Worm (Caenorhabditis elegans) whole organism, L4/young adult: ENCODE results near the gene cysl-4.

Source experiments
- W03F9.2 ChIP-seq: fragments of 150-350 bp; optimal IDR thresholded peaks from 2 replicates; lab custom pipeline; 2014; ENCODE audit warnings: missing biosample characterization, missing genetic modification characterization
- dao-5 ChIP-seq: sonication (generic microtip); optimal IDR thresholded peaks from 2 replicates; lab custom pipeline; 2016; ENCODE audit warnings: missing genotype, missing genetic modification characterization, moderate library complexity, missing compliant biosample characterization
- him-1 ChIP-seq: sonication (generic microtip); optimal IDR thresholded peaks from 2 replicates; lab custom pipeline; 2016; ENCODE audit warnings: missing genotype, missing genetic modification reagents, missing genetic modification characterization, missing compliant biosample characterization

cysl-4 gene

DNA sequence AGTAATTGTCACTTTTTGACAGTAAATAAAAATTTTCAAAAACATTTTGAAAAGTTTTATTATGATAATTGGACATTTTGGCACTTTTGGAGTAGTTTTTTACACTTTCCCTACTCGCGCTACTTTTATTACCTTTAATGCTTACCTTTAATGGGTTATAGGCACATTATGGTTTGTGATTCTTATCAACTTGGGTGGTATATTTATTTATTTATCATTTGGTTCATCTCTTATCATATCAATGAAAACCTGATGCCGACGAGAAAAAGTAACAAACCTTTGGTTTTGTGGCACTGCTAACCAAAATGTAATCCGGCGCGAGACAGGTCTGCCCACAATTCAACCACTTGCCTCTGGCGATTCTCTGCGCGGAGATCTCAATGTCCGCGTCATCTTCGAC is 6.4 kb upstream of the cysl-4 start:
- TF ChIP-seq W03F9.2 (tag; lab: Kevin White, UChicago): no peak
- no peak for TF ChIP-seq dao-5 (tag; lab: Kevin White, UChicago)
- TF ChIP-seq him-1 (tag; lab: Kevin White, UChicago): no peak

- TF ChIP-seq him-1 (tag; lab: Kevin White, UChicago) (no peak), W03F9.2 (tag; lab: Kevin White, UChicago) (no peak), dao-5 (tag; lab: Kevin White, UChicago) (no peak)
Measured at ce11 chrV:1999531-2000094, 5.1 kb upstream of the cysl-4 start, which contains the start of gene alh-5. TSS of gene alh-5 (minus strand) at chrV:1999581.

ce11 chrV:2004229-2004628 is 530 bp upstream of the cysl-4 start, which contains the start of gene clec-206:
TSS of gene clec-206 (minus strand) at chrV:2004329.
- TF ChIP-seq W03F9.2 (tag; lab: Kevin White, UChicago) (no peak), him-1 (tag; lab: Kevin White, UChicago) (no peak), dao-5 (tag; lab: Kevin White, UChicago) (no peak)

DNA sequence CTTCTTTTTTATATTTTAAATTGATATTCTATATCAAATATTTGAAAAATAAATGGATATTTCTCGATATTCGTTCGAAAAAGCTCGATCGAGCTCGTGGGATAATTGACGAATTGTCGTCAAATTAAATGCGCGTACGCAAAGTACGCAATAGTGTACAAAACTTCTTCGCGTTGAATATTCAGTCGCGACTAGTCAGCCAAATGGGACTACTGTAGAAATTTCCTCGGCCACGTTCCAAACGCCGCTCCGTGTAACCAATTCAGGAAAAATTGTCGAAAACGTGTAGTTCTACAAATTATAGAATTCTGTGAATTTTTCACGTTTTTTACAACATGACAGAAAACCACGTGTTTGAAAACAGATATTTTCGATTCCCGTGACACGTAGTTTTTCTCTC is 3.7 kb downstream of the cysl-4 start:
- TF ChIP-seq W03F9.2 (tag; lab: Kevin White, UChicago) (peak; percentile 19), dao-5 (tag; lab: Kevin White, UChicago) (no peak), him-1 (tag; lab: Kevin White, UChicago) (peak; percentile 1)

ce11 chrV:2011777-2012176 is 7.0 kb downstream of the cysl-4 start, which contains the start of gene F59A7.7:
TSS of gene F59A7.7 (plus strand) at chrV:2012077.
- TF ChIP-seq dao-5 (tag; lab: Kevin White, UChicago) (no peak), W03F9.2 (tag; lab: Kevin White, UChicago) (no peak), him-1 (tag; lab: Kevin White, UChicago) (no peak)

ce11 chrV:2013824-2014223 is 9.1 kb downstream of the cysl-4 start, which contains the start of gene F59A7.11:
TSS of gene F59A7.11 (minus strand) at chrV:2013924.
- TF ChIP-seq him-1 (tag; lab: Kevin White, UChicago): no peak
- no peak for TF ChIP-seq dao-5 (tag; lab: Kevin White, UChicago)
- TF ChIP-seq W03F9.2 (tag; lab: Kevin White, UChicago): no peak

ce11 chrV:2016428-2016827 is 11.7 kb downstream of the cysl-4 start, which contains the start of gene F59A7.2:
TSS of gene F59A7.2 (minus strand) at chrV:2016528.
- TF ChIP-seq W03F9.2 (tag; lab: Kevin White, UChicago): no peak
- no peak for TF ChIP-seq him-1 (tag; lab: Kevin White, UChicago)
- TF ChIP-seq dao-5 (tag; lab: Kevin White, UChicago): no peak

ce11 chrV:2018689-2019088 is 13.9 kb downstream of the cysl-4 start, which contains the start of gene F59A7.14:
TSS of gene F59A7.14 (plus strand) at chrV:2018989.
- TF ChIP-seq him-1 (tag; lab: Kevin White, UChicago) (no peak), dao-5 (tag; lab: Kevin White, UChicago) (no peak), W03F9.2 (tag; lab: Kevin White, UChicago) (no peak)

DNA sequence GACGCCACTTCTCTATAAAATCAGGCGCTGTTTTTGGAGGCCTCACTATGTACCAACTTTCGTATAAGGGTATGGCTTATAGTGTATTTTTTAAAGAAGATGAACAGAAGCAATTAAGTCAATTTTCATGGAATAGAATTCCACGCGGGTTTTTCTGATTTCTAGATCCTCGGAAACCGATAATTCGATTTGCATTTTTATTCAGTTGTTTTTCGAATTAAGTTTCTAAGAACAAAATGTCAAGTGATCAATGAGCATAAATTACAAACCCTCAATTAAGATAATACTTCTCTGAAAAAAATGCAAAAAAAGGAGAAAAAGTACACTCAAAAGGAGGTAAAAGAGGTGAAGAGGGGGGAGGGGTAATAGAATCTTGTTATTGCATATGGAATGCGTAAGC is 16.5 kb downstream of the cysl-4 start:
- no peak for TF ChIP-seq dao-5 (tag; lab: Kevin White, UChicago)
- no peak for TF ChIP-seq him-1 (tag; lab: Kevin White, UChicago)
- no peak for TF ChIP-seq W03F9.2 (tag; lab: Kevin White, UChicago)

DNA sequence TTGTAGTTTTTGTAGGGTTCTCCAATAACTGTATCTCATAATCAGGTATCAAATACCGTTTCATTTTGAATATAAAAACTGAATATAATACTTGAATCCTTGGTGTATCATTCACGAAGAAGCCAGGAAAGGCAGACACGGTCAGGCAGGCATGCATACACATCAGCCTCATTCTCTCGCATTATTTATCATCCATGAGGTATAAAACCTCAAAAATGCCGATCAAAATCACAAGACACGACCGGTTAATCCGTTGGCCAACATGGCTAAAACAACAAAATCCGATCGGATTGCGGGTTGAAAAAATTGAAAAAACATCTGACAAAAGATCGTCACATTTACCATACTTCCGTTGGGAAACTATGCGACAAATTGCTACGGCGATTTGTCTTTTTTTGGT is 17.6 kb downstream of the cysl-4 start, which contains the start of gene F59A7.5:
F59A7.5 (plus strand) TSS at position 301 of the 400 bp plus-strand sequence.
- TF ChIP-seq W03F9.2 (tag; lab: Kevin White, UChicago) (no peak), him-1 (tag; lab: Kevin White, UChicago) (no peak), dao-5 (tag; lab: Kevin White, UChicago) (no peak)

DNA sequence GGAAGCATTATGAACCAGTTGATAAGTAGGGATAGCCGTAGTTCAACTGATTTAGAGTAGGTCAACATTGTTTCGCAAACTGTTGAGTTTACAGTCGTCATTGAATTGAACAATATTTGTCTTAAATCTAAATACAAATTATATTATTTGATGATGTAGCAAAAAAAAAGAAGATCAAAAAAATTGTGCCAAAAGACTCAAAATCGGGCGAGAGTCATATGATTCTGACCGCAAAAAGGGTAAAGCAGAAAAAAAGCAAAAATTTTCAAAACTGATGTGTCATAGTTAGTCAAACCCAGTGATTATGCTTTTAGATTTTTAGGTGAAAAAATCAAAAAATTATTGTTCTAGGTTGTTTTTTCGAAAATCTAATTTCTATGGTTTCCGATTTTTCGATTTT is 23.0 kb downstream of the cysl-4 start, which contains the start of gene srab-13:
srab-13 (minus strand) TSS at position 101 of the 400 bp plus-strand sequence.
- TF ChIP-seq him-1 (tag; lab: Kevin White, UChicago) (no peak), dao-5 (tag; lab: Kevin White, UChicago) (no peak), W03F9.2 (tag; lab: Kevin White, UChicago) (no peak)

- TF ChIP-seq dao-5 (tag; lab: Kevin White, UChicago): no peak
- no peak for TF ChIP-seq W03F9.2 (tag; lab: Kevin White, UChicago)
- no peak for TF ChIP-seq him-1 (tag; lab: Kevin White, UChicago)
Measured at ce11 chrV:2029877-2030276, 25.1 kb downstream of the cysl-4 start, which contains the start of gene F59A7.12. TSS of gene F59A7.12 (plus strand) at chrV:2030177.

- TF ChIP-seq W03F9.2 (tag; lab: Kevin White, UChicago): no peak
- no peak for TF ChIP-seq him-1 (tag; lab: Kevin White, UChicago)
- TF ChIP-seq dao-5 (tag; lab: Kevin White, UChicago): no peak
Measured at ce11 chrV:2030661-2031060, 25.9 kb downstream of the cysl-4 start.

ce11 chrV:2031454-2031853 is 26.7 kb downstream of the cysl-4 start, which contains the start of gene hil-6:
TSS of gene hil-6 (minus strand) at chrV:2031554.
- TF ChIP-seq him-1 (tag; lab: Kevin White, UChicago) (no peak), W03F9.2 (tag; lab: Kevin White, UChicago) (no peak), dao-5 (tag; lab: Kevin White, UChicago) (no peak)
